Worm (Caenorhabditis elegans) whole organism, L4/young adult: ENCODE data around the gene oac-53.

ENCODE experiments used
- W03F9.2 ChIP-seq: fragments of 150-350 bp; optimal IDR thresholded peaks from 2 replicates; lab custom pipeline; 2014; ENCODE audit warnings: missing biosample characterization, missing genetic modification characterization
- him-1 ChIP-seq: sonication (generic microtip); optimal IDR thresholded peaks from 2 replicates; lab custom pipeline; 2016; ENCODE audit warnings: missing genotype, missing genetic modification reagents, missing genetic modification characterization, missing compliant biosample characterization

ce11 chrV:16604301-16604700, 23.5 kb downstream of the oac-53 start:
- TF ChIP-seq him-1 (tag; lab: Kevin White, UChicago) (no peak), W03F9.2 (tag; lab: Kevin White, UChicago) (no peak)
